Worm (Caenorhabditis elegans) whole organism, late embryonic: ENCODE measurements around the gene F44A6.3.

ENCODE experiments used
- C08G9.2 ChIP-seq: sonication (generic microtip); optimal IDR thresholded peaks from 2 replicates; lab custom pipeline; 2016; ENCODE audit warnings: mild to moderate bottlenecking, missing genetic modification characterization, moderate library complexity, missing compliant biosample characterization
- C38D4.7 ChIP-seq: fragments of 200-800 bp; sonication (Bioruptor generic); optimal IDR thresholded peaks from 2 replicates; lab custom pipeline; 2018; ENCODE audit warnings: mild to moderate bottlenecking, missing genetic modification characterization, moderate library complexity, missing compliant biosample characterization
- T23F11.4 ChIP-seq: fragments of 200-800 bp; sonication (Bioruptor generic); optimal IDR thresholded peaks from 2 replicates; lab custom pipeline; 2018; ENCODE audit warnings: mild to moderate bottlenecking, missing genetic modification characterization, missing compliant biosample characterization
- ahr-1 ChIP-seq: sonication (generic microtip); optimal IDR thresholded peaks from 2 replicates; lab custom pipeline; 2016; ENCODE audit warnings: missing genetic modification characterization, missing compliant biosample characterization
- ceh-18 ChIP-seq: sonication (generic microtip); optimal IDR thresholded peaks from 2 replicates; lab custom pipeline; 2016; ENCODE audit warnings: missing genetic modification characterization, missing compliant biosample characterization
- ceh-2 ChIP-seq: sonication (generic microtip); optimal IDR thresholded peaks from 2 replicates; lab custom pipeline; 2016; ENCODE audit warnings: missing genotype, missing genetic modification characterization, missing compliant biosample characterization
- ceh-22 ChIP-seq: sonication (generic microtip); optimal IDR thresholded peaks from 2 replicates; lab custom pipeline; 2017; ENCODE audit warnings: missing biosample characterization, missing genetic modification characterization
- ceh-30 ChIP-seq: fragments of 150-350 bp; optimal IDR thresholded peaks from 2 replicates; lab custom pipeline; 2014; ENCODE audit warnings: missing biosample characterization, missing genetic modification characterization
- ceh-45 ChIP-seq: fragments of 200-800 bp; sonication (Bioruptor generic); IDR thresholded peaks from 2 replicates; pipeline ENCODE4 v1.3.6; 2022; ENCODE audit warnings: missing genetic modification reagents, missing genetic modification characterization, missing compliant biosample characterization
- ceh-48 ChIP-seq: sonication (generic microtip); optimal IDR thresholded peaks from 2 replicates; lab custom pipeline; 2016; ENCODE audit warnings: missing genetic modification characterization, inconsistent platforms, missing compliant biosample characterization
- ceh-9 ChIP-seq: sonication (generic microtip); optimal IDR thresholded peaks from 2 replicates; lab custom pipeline; 2016; ENCODE audit warnings: mild to moderate bottlenecking, missing genetic modification characterization, inconsistent platforms, missing compliant biosample characterization
- che-1 ChIP-seq: sonication (generic microtip); optimal IDR thresholded peaks from 2 replicates; lab custom pipeline; 2016; ENCODE audit warnings: mild to moderate bottlenecking, missing genetic modification characterization, missing compliant biosample characterization
- dve-1 ChIP-seq: sonication (generic microtip); optimal IDR thresholded peaks from 2 replicates; lab custom pipeline; 2017; ENCODE audit warnings: antibody characterized with exemption, mild to moderate bottlenecking, missing genetic modification characterization, missing compliant biosample characterization
- ets-4 ChIP-seq: sonication (generic microtip); optimal IDR thresholded peaks from 2 replicates; lab custom pipeline; 2016; ENCODE audit warnings: missing genetic modification characterization, missing compliant biosample characterization
- fkh-10 ChIP-seq: fragments of 150-350 bp; optimal IDR thresholded peaks from 2 replicates; lab custom pipeline; 2014; ENCODE audit warnings: missing biosample characterization, missing genetic modification reagents, missing genetic modification characterization
- fkh-6 ChIP-seq: sonication (generic microtip); optimal IDR thresholded peaks from 2 replicates; lab custom pipeline; 2016; ENCODE audit warnings: missing genetic modification characterization, missing compliant biosample characterization
- hlh-13 ChIP-seq: fragments of 200-800 bp; sonication (Bioruptor generic); optimal IDR thresholded peaks from 2 replicates; lab custom pipeline; 2018; ENCODE audit warnings: mild to moderate bottlenecking, missing genetic modification characterization, missing compliant biosample characterization
- hlh-15 ChIP-seq: sonication (generic microtip); optimal IDR thresholded peaks from 2 replicates; lab custom pipeline; 2016; ENCODE audit warnings: missing genetic modification characterization, missing compliant biosample characterization
- hlh-30 ChIP-seq: sonication (generic microtip); optimal IDR thresholded peaks from 2 replicates; lab custom pipeline; 2017; ENCODE audit warnings: antibody characterized with exemption, missing genetic modification characterization, missing compliant biosample characterization; ENCODE audit not compliant: insufficient read depth
- hlh-6 ChIP-seq: sonication (generic microtip); optimal IDR thresholded peaks from 2 replicates; lab custom pipeline; 2016; ENCODE audit warnings: missing genotype, missing genetic modification characterization, missing compliant biosample characterization
- lin-11 ChIP-seq: fragments of 200-800 bp; sonication (Bioruptor generic); optimal IDR thresholded peaks from 2 replicates; lab custom pipeline; 2018; ENCODE audit warnings: mild to moderate bottlenecking, missing genetic modification characterization, missing compliant biosample characterization
- madf-2 ChIP-seq: sonication (generic microtip); optimal IDR thresholded peaks from 2 replicates; lab custom pipeline; 2017; ENCODE audit warnings: missing genetic modification characterization, missing compliant biosample characterization
- nfya-1 ChIP-seq: sonication (generic microtip); optimal IDR thresholded peaks from 2 replicates; lab custom pipeline; 2017; ENCODE audit warnings: missing genetic modification characterization, mild to moderate bottlenecking, missing compliant biosample characterization, antibody characterized with exemption, moderate library complexity
- npax-4 ChIP-seq: sonication (generic microtip); optimal IDR thresholded peaks from 2 replicates; lab custom pipeline; 2016; ENCODE audit warnings: missing genetic modification characterization, missing compliant biosample characterization
- pat-9 ChIP-seq: fragments of 200-800 bp; sonication (Bioruptor generic); optimal IDR thresholded peaks from 2 replicates; lab custom pipeline; 2018; ENCODE audit warnings: mild to moderate bottlenecking, missing genetic modification characterization, moderate library complexity, missing compliant biosample characterization
- pax-1 ChIP-seq: fragments of 150-350 bp; optimal IDR thresholded peaks from 2 replicates; lab custom pipeline; 2014; ENCODE audit warnings: missing biosample characterization, missing genetic modification characterization
- pha-2 ChIP-seq: sonication (generic microtip); optimal IDR thresholded peaks from 2 replicates; lab custom pipeline; 2017; ENCODE audit warnings: mild to moderate bottlenecking, missing genetic modification characterization, missing compliant biosample characterization
- rnt-1 ChIP-seq: sonication (generic microtip); optimal IDR thresholded peaks from 2 replicates; lab custom pipeline; 2016; ENCODE audit warnings: missing genetic modification characterization, missing compliant biosample characterization
- sox-2 ChIP-seq: fragments of 200-800 bp; sonication (Bioruptor generic); IDR thresholded peaks from 2 replicates; pipeline ENCODE4 v1.3.6; 2022; ENCODE audit warnings: missing genetic modification reagents, missing genetic modification characterization, missing compliant biosample characterization
- sox-4 ChIP-seq: sonication (generic microtip); optimal IDR thresholded peaks from 2 replicates; lab custom pipeline; 2017; ENCODE audit warnings: mild to moderate bottlenecking, missing genetic modification characterization, inconsistent platforms, missing compliant biosample characterization
- syd-9 ChIP-seq: sonication (generic microtip); optimal IDR thresholded peaks from 2 replicates; lab custom pipeline; 2016; ENCODE audit warnings: mild to moderate bottlenecking, missing genetic modification characterization, moderate library complexity, missing compliant biosample characterization
- tbx-2 ChIP-seq: sonication (generic microtip); optimal IDR thresholded peaks from 2 replicates; lab custom pipeline; 2016; ENCODE audit warnings: missing genetic modification characterization, missing compliant biosample characterization
- tbx-7 ChIP-seq: sonication (generic microtip); optimal IDR thresholded peaks from 2 replicates; lab custom pipeline; 2016; ENCODE audit warnings: missing genotype, missing genetic modification characterization, missing compliant biosample characterization
- unc-42 ChIP-seq: sonication (generic microtip); optimal IDR thresholded peaks from 2 replicates; lab custom pipeline; 2016; ENCODE audit warnings: missing genotype, missing genetic modification characterization, missing compliant biosample characterization
- ztf-16 ChIP-seq: sonication (generic microtip); optimal IDR thresholded peaks from 2 replicates; lab custom pipeline; 2017; ENCODE audit warnings: missing genetic modification characterization, missing compliant biosample characterization

Gene F44A6.3

DNA sequence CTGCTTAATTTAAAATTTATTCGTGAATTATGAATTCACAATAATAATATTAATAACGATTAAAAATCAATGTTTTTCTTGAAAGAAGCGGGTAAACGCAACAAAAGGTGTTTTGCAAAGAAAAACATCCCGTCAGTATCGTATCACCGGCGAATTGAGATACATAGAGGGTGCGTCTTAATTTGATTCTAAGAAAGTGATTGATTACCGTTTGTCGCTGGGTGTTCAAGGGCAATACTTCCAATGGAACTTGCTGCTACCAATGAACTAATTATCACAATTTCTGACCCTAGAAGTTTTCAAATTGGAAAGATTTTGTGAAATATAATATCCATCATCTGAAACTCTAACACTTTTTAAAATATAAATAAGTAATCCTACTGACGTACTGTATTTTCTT, 33.0 kb downstream of the F44A6.3 start:
- TF ChIP-seq nfya-1 (tag; lab: Kevin White, UChicago) (no peak), ceh-22 (tag; lab: Kevin White, UChicago) (no peak), npax-4 (tag; lab: Kevin White, UChicago) (no peak), ceh-48 (tag; lab: Kevin White, UChicago) (no peak), ets-4 (no peak), C08G9.2 (tag; lab: Kevin White, UChicago) (no peak), ceh-9 (no peak), T23F11.4 (no peak), unc-42 (no peak), C38D4.7 (GFP tag; lab: Kevin White, UChicago) (no peak), sox-4 (tag; lab: Kevin White, UChicago) (no peak), syd-9 (tag; lab: Kevin White, UChicago) (no peak), fkh-10 (GFP tag; lab: Kevin White, UChicago) (no peak)

DNA sequence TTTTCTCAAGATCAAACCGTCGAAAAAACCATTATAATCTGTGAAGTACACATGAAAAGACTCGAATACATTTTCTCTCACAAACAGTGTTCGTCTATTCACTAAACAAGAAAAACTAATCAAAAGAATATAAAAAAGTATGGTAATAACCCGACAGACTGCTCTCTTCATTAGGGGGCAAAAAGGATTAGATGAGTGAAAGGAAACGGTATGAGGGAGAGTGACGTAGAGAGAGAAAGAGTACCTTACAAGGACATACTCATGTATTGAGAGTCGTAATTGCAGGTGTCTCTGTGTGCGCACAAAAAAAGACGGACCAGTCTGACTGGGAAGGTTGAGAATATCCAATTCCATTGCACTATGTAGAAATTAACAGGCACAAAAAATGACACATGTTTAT, 37.1 kb downstream of the F44A6.3 start:
- no peak for TF ChIP-seq ceh-22 (tag; lab: Kevin White, UChicago)

DNA sequence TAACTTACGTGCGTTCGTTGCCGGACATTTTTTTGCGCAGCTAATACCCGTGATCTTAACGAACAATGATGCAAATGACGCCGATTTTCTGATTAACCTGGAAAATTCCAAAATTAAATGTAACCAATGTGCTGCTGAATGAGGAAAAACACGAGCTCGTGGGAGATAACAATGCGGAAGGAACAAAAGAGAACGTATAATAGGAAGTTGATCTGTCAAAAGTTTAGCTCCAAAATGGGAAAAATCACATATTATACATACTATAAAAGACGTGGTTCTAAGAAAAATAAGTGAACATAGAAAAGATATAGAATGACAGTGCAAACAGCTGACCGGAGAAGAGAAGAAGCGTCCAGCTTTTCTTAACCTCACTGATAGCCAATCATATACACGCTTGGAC, 40.2 kb downstream of the F44A6.3 start, which contains the start of gene C14H10.2:
C14H10.2 (minus strand) TSS at position 101 of the 400 bp plus-strand sequence.
- TF ChIP-seq tbx-2 (tag; lab: Kevin White, UChicago) (no peak), ceh-45 (GFP tag; lab: Robert Waterston, UW) (no peak), pha-2 (tag; lab: Kevin White, UChicago) (no peak), nfya-1 (tag; lab: Kevin White, UChicago) (no peak), ahr-1 (no peak), fkh-10 (GFP tag; lab: Kevin White, UChicago) (no peak), C08G9.2 (tag; lab: Kevin White, UChicago) (no peak), hlh-30 (tag; lab: Kevin White, UChicago) (no peak), fkh-6 (tag; lab: Kevin White, UChicago) (no peak), lin-11 (tag; lab: Kevin White, UChicago) (no peak), ceh-18 (tag; lab: Kevin White, UChicago) (no peak), T23F11.4 (no peak), sox-4 (tag; lab: Kevin White, UChicago) (no peak), pax-1 (tag; lab: Kevin White, UChicago) (no peak)

DNA sequence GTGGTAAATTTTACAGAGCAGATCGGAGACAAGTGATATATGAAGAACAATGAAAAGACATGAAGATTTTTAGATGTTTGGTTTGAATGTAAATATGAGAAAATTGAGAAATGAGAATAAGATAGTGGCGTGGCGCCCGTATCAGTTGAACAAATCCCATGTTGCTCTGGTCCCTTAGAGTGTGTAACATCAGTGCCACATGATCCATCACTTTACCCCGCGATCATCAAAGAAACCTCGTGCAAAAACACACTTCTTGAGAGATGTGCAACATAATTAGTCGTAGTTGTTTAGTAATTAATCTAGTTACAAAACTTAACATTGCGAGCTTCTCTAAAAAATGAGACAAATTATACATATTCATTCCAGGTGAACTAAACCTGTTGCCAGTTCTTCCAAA, 41.5 kb downstream of the F44A6.3 start:
- TF ChIP-seq dve-1 (tag; lab: Kevin White, UChicago) = no peak
- no peak for TF ChIP-seq hlh-6
- no peak for TF ChIP-seq pha-2 (tag; lab: Kevin White, UChicago)
- no peak for TF ChIP-seq madf-2 (tag; lab: Kevin White, UChicago)
- TF ChIP-seq ceh-2 (tag; lab: Kevin White, UChicago) = no peak
- peak; percentile 2 for TF ChIP-seq hlh-30 (tag; lab: Kevin White, UChicago)
- TF ChIP-seq npax-4 (tag; lab: Kevin White, UChicago) = no peak

DNA sequence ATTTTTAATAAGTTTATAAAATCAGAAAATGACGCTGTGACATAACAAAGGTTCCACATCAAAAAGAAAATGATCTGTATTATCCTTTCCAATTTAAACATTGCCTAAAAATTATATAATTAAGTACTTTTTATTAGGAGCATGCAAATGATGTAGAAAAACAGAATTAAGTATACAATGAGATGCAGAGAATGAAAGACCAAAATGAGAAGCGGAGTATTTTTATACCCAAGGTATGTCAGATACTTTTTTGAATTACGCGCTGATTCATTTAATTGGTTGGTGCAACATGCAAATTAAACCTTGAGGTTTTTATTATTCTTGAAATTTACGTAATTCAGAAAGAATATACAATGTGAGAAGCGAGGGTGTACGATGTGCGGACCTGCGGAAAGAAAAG, 47.5 kb downstream of the F44A6.3 start, which contains the start of gene C32A9.1:
C32A9.1 (minus strand) TSS at position 101 of the 400 bp plus-strand sequence.
- TF ChIP-seq npax-4 (tag; lab: Kevin White, UChicago) (no peak), hlh-15 (no peak), hlh-30 (tag; lab: Kevin White, UChicago) (no peak), pat-9 (no peak), ceh-30 (tag; lab: Kevin White, UChicago) (no peak), sox-2 (no peak), rnt-1 (tag; lab: Kevin White, UChicago) (no peak), ceh-45 (GFP tag; lab: Robert Waterston, UW) (no peak), tbx-7 (tag; lab: Kevin White, UChicago) (no peak), hlh-13 (no peak), ztf-16 (tag; lab: Kevin White, UChicago) (no peak), T23F11.4 (no peak), pax-1 (tag; lab: Kevin White, UChicago) (no peak), che-1 (tag; lab: Kevin White, UChicago) (no peak)
